Fruit fly (Drosophila melanogaster) whole organism, embryonic: ENCODE data around the gene eIF4A.

Experiments used
- B-H2 ChIP-seq: fragments of 200-800 bp; sonication (Bioruptor generic); optimal IDR thresholded peaks from 2 replicates; lab custom pipeline; 2018; ENCODE audit warnings: missing biosample characterization, mild to moderate bottlenecking, missing genetic modification characterization
- Bteb2 ChIP-seq: fragments of 200-800 bp; sonication (Bioruptor generic); optimal IDR thresholded peaks from 2 replicates; lab custom pipeline; 2016; ENCODE audit warnings: missing biosample characterization, missing genetic modification characterization
- CG14441 ChIP-seq: fragments of 200-800 bp; sonication (Bioruptor generic); IDR thresholded peaks from 2 replicates; pipeline ENCODE4 v1.3.6; 2022; ENCODE audit warnings: missing biosample characterization, missing genetic modification characterization
- CG1647 ChIP-seq: fragments of 200-800 bp; sonication (Bioruptor generic); optimal IDR thresholded peaks from 3 replicates; lab custom pipeline; 2016; ENCODE audit warnings: missing biosample characterization, missing genetic modification characterization
- CG17612 ChIP-seq: fragments of 200-800 bp; sonication (Bioruptor generic); IDR thresholded peaks from 2 replicates; pipeline ENCODE4 v1.3.6; 2022; ENCODE audit warnings: missing biosample characterization, missing genetic modification characterization
- CG17912 ChIP-seq: fragments of 200-800 bp; sonication (Bioruptor generic); optimal IDR thresholded peaks from 2 replicates; lab custom pipeline; 2018; ENCODE audit warnings: missing biosample characterization, mild to moderate bottlenecking, missing genetic modification characterization
- CG18476 ChIP-seq: fragments of 200-800 bp; sonication (Bioruptor generic); optimal IDR thresholded peaks from 2 replicates; lab custom pipeline; 2016; ENCODE audit warnings: missing biosample characterization, mild to moderate bottlenecking, missing genetic modification characterization
- CG30020 ChIP-seq: fragments of 200-800 bp; optimal IDR thresholded peaks from 2 replicates; lab custom pipeline; 2019; ENCODE audit warnings: missing biosample characterization, mild to moderate bottlenecking, missing genetic modification characterization, moderate library complexity
- CG4328 ChIP-seq: fragments of 200-800 bp; sonication (Bioruptor generic); optimal IDR thresholded peaks from 3 replicates; lab custom pipeline; 2017; ENCODE audit warnings: missing biosample characterization, missing genetic modification reagents, missing genetic modification characterization
- CG4820 ChIP-seq: fragments of 200-800 bp; sonication (Bioruptor generic); optimal IDR thresholded peaks from 3 replicates; lab custom pipeline; 2016; ENCODE audit warnings: missing biosample characterization, missing genetic modification characterization
- CG6689 ChIP-seq: fragments of 200-800 bp; sonication (Bioruptor generic); IDR thresholded peaks from 2 replicates; pipeline ENCODE4 v1.3.6; 2022; ENCODE audit warnings: missing biosample characterization, missing genetic modification characterization
- CG7745 ChIP-seq: fragments of 200-800 bp; sonication (Bioruptor generic); optimal IDR thresholded peaks from 2 replicates; lab custom pipeline; 2018; ENCODE audit warnings: missing biosample characterization, mild to moderate bottlenecking, missing genetic modification characterization, moderate library complexity
- Chrac-16 ChIP-seq: fragments of 200-800 bp; sonication (Bioruptor generic); optimal IDR thresholded peaks from 3 replicates; lab custom pipeline; 2016; ENCODE audit warnings: missing biosample characterization, missing genetic modification characterization
- CoRest ChIP-seq: fragments of 200-800 bp; sonication (Bioruptor generic); optimal IDR thresholded peaks from 3 replicates; lab custom pipeline; 2018; ENCODE audit warnings: missing biosample characterization, mild to moderate bottlenecking, missing genetic modification characterization, moderate library complexity
- D19B ChIP-seq: fragments of 200-800 bp; sonication (Bioruptor generic); optimal IDR thresholded peaks from 2 replicates; lab custom pipeline; 2017; ENCODE audit warnings: missing biosample characterization, mild to moderate bottlenecking, missing genetic modification characterization
- Dbx ChIP-seq: fragments of 200-800 bp; sonication (Bioruptor generic); IDR thresholded peaks from 3 replicates; pipeline ENCODE4 v1.3.6; 2022; ENCODE audit warnings: missing biosample characterization, missing genetic modification characterization
- Ets65A ChIP-seq: fragments of 200-800 bp; sonication (Bioruptor generic); peaks from one replicate; lab custom pipeline; 2016; ENCODE audit warnings: missing biosample characterization, missing genetic modification characterization
- H15 ChIP-seq: fragments of 200-800 bp; sonication (Bioruptor generic); IDR thresholded peaks from 3 replicates; pipeline ENCODE4 v1.3.6; 2022; ENCODE audit warnings: missing biosample characterization, missing genetic modification characterization
- Hey ChIP-seq: fragments of 200-800 bp; sonication (Bioruptor generic); optimal IDR thresholded peaks from 3 replicates; lab custom pipeline; 2018; ENCODE audit warnings: missing biosample characterization, mild to moderate bottlenecking, missing genetic modification characterization
- Hmr ChIP-seq: fragments of 200-800 bp; sonication (Bioruptor generic); optimal IDR thresholded peaks from 3 replicates; lab custom pipeline; 2017; ENCODE audit warnings: mild to moderate bottlenecking, missing biosample characterization, missing genetic modification reagents, missing genetic modification characterization
- MESR4 ChIP-seq: fragments of 200-800 bp; sonication (Bioruptor generic); optimal IDR thresholded peaks from 2 replicates; lab custom pipeline; 2018; ENCODE audit warnings: missing biosample characterization, mild to moderate bottlenecking, missing genetic modification characterization, moderate library complexity
- Med ChIP-seq: fragments of 200-800 bp; sonication (Bioruptor generic); peaks from one replicate; lab custom pipeline; 2016; ENCODE audit warnings: missing biosample characterization, missing genetic modification characterization, mild to moderate bottlenecking, inconsistent platforms, moderate library complexity
- Nf-YC ChIP-seq: fragments of 200-800 bp; optimal IDR thresholded peaks from 3 replicates; lab custom pipeline; 2019; ENCODE audit warnings: missing biosample characterization, mild to moderate bottlenecking, missing genetic modification characterization, moderate library complexity
- Opbp ChIP-seq: fragments of 200-800 bp; sonication (Bioruptor generic); IDR thresholded peaks from 3 replicates; pipeline ENCODE4 v1.3.6; 2022; ENCODE audit warnings: missing biosample characterization, missing genetic modification characterization; ENCODE audit not compliant: partially characterized antibody
- Stat92E ChIP-seq, 3 experiments: fragments of >200 bp in 2 of 3; fragments of 200-800 bp in 1 of 3; sonication (Bioruptor generic) in 1 of 3; optimal IDR thresholded peaks; 2 replicates each; lab custom pipeline; 2017 to 2019; ENCODE audit warnings: missing biosample characterization in 3 of 3, missing genetic modification characterization in 3 of 3, mild to moderate bottlenecking in 1 of 3, moderate library complexity in 1 of 3
- Tbp ChIP-seq: fragments of >200 bp; optimal IDR thresholded peaks from 2 replicates; lab custom pipeline; 2018; ENCODE audit warnings: missing biosample characterization, missing genetic modification characterization
- Xbp1 ChIP-seq: fragments of 200-800 bp; sonication (Bioruptor generic); optimal IDR thresholded peaks from 3 replicates; lab custom pipeline; 2016; ENCODE audit warnings: missing biosample characterization, mild to moderate bottlenecking, missing genetic modification characterization
- ato ChIP-seq: fragments of 200-800 bp; sonication (Bioruptor generic); IDR thresholded peaks from 2 replicates; pipeline ENCODE4 v1.3.6; 2022; ENCODE audit warnings: missing biosample characterization, missing genetic modification characterization; ENCODE audit not compliant: partially characterized antibody
- bab2 ChIP-seq: fragments of 200-800 bp; sonication (Bioruptor generic); optimal IDR thresholded peaks from 2 replicates; lab custom pipeline; 2016; ENCODE audit warnings: missing biosample characterization, missing genetic modification characterization
- fd64A ChIP-seq: fragments of 200-800 bp; sonication (Bioruptor generic); optimal IDR thresholded peaks from 3 replicates; lab custom pipeline; 2018; ENCODE audit warnings: missing biosample characterization, mild to moderate bottlenecking, missing genetic modification characterization
- fd96Cb ChIP-seq: fragments of 200-800 bp; sonication (Bioruptor generic); optimal IDR thresholded peaks from 2 replicates; lab custom pipeline; 2018; ENCODE audit warnings: missing biosample characterization, mild to moderate bottlenecking, missing genetic modification characterization, moderate library complexity
- fu2 ChIP-seq: fragments of 200-800 bp; sonication (Bioruptor generic); optimal IDR thresholded peaks from 2 replicates; lab custom pipeline; 2016; ENCODE audit warnings: missing biosample characterization, missing genetic modification characterization
- gce ChIP-seq: fragments of 200-800 bp; sonication (Bioruptor generic); IDR thresholded peaks from 3 replicates; pipeline ENCODE4 v1.3.6; 2022; ENCODE audit warnings: missing biosample characterization, missing genetic modification characterization
- gcm ChIP-seq: fragments of 200-800 bp; sonication (Bioruptor generic); optimal IDR thresholded peaks from 2 replicates; lab custom pipeline; 2019; ENCODE audit warnings: missing biosample characterization, mild to moderate bottlenecking, missing genetic modification characterization, moderate library complexity
- gcm2 ChIP-seq: fragments of 200-800 bp; sonication (Bioruptor generic); optimal IDR thresholded peaks from 2 replicates; lab custom pipeline; 2016; ENCODE audit warnings: missing biosample characterization, missing genetic modification characterization
- grau ChIP-seq: fragments of 200-800 bp; optimal IDR thresholded peaks from 3 replicates; lab custom pipeline; 2019; ENCODE audit warnings: missing biosample characterization, mild to moderate bottlenecking, missing genetic modification characterization, moderate library complexity
- gro ChIP-seq: fragments of 200-800 bp; sonication (Bioruptor generic); optimal IDR thresholded peaks from 2 replicates; lab custom pipeline; 2016; ENCODE audit warnings: missing biosample characterization, missing genetic modification characterization
- h ChIP-seq: fragments of >200 bp; optimal IDR thresholded peaks from 2 replicates; lab custom pipeline; 2017
- kay ChIP-seq: fragments of 200-800 bp; sonication (Bioruptor generic); optimal IDR thresholded peaks from 2 replicates; lab custom pipeline; 2016; ENCODE audit warnings: missing biosample characterization, missing genetic modification characterization
- nmo ChIP-seq: fragments of 200-800 bp; sonication (Bioruptor generic); optimal IDR thresholded peaks from 2 replicates; lab custom pipeline; 2018; ENCODE audit warnings: missing biosample characterization, mild to moderate bottlenecking, missing genetic modification characterization, moderate library complexity
- pfk ChIP-seq: fragments of 200-800 bp; sonication (Bioruptor generic); optimal IDR thresholded peaks from 2 replicates; lab custom pipeline; 2018; ENCODE audit warnings: missing biosample characterization, mild to moderate bottlenecking, missing genetic modification characterization, moderate library complexity
- pho ChIP-seq: fragments of 200-800 bp; sonication (Bioruptor generic); optimal IDR thresholded peaks from 2 replicates; lab custom pipeline; 2016; ENCODE audit warnings: missing biosample characterization, missing genetic modification characterization
- slbo ChIP-seq: fragments of 200-800 bp; sonication (Bioruptor generic); IDR thresholded peaks from 2 replicates; pipeline ENCODE4 v1.3.6; 2022; ENCODE audit warnings: missing biosample characterization, missing genetic modification characterization
- trem ChIP-seq: fragments of 200-800 bp; optimal IDR thresholded peaks from 3 replicates; lab custom pipeline; 2019; ENCODE audit warnings: missing biosample characterization, mild to moderate bottlenecking, missing genetic modification characterization, moderate library complexity
- tx ChIP-seq: fragments of 200-800 bp; sonication (Bioruptor generic); optimal IDR thresholded peaks from 2 replicates; lab custom pipeline; 2016; ENCODE audit warnings: missing biosample characterization, missing genetic modification characterization
- unc-4 ChIP-seq: fragments of 200-800 bp; sonication (Bioruptor generic); IDR thresholded peaks from 2 replicates; pipeline ENCODE4 v1.3.6; 2022; ENCODE audit warnings: missing biosample characterization, missing genetic modification characterization; ENCODE audit not compliant: partially characterized antibody
- vnd ChIP-seq: fragments of 200-800 bp; sonication (Bioruptor generic); IDR thresholded peaks from 3 replicates; pipeline ENCODE4 v1.3.6; 2022; ENCODE audit warnings: missing biosample characterization, missing genetic modification characterization; ENCODE audit not compliant: partially characterized antibody
- wek ChIP-seq: fragments of 200-800 bp; sonication (Bioruptor generic); optimal IDR thresholded peaks from 3 replicates; lab custom pipeline; 2018; ENCODE audit warnings: missing biosample characterization, mild to moderate bottlenecking, missing genetic modification characterization, moderate library complexity
- wor ChIP-seq: fragments of 200-800 bp; sonication (Bioruptor generic); IDR thresholded peaks from 2 replicates; pipeline ENCODE4 v1.3.6; 2022; ENCODE audit warnings: missing biosample characterization, missing genetic modification characterization
- zfh1 ChIP-seq: fragments of 200-800 bp; sonication (Bioruptor generic); IDR thresholded peaks from 3 replicates; pipeline ENCODE4 v1.3.6; 2022; ENCODE audit warnings: missing biosample characterization, missing genetic modification characterization
- zfh2 ChIP-seq: fragments of 200-800 bp; sonication (Bioruptor generic); optimal IDR thresholded peaks from 2 replicates; lab custom pipeline; 2016; ENCODE audit warnings: missing biosample characterization, missing genetic modification characterization

eIF4A gene

DNA sequence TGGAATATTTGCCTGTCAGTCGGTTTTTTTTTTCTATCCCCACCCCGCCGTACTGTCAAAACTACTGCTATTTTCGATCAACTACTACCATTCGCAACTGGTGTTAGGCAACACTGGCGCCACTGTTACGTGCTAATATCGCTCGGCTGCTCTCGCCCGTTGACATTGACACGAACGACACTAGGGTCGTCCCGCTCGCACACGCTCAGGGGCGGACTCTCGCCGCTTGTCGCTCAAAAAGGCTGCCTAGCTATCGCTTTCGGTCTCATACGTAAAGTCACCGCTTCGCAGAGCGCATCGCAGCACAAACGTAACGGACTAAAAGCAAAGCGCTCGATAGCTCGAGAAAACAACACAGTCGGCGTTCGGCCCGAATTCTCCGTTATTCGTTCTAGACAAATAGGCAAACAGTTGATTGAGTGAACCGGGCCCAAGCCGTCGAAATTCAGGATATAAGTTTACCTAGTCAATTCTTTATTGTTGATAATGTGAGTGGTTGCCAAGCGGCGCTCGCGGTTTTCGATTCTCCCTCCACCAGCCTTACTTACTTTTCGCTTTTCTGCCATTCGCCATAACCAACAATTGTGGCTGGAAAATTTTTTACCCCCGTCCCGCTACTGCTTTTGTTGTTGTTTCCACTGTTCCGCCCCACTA lies 897 bp downstream of the eIF4A start:
- TF ChIP-seq Hmr (GFP tag; lab: Kevin White, UChicago), result peak; percentile 53
- peak; percentile 89 for TF ChIP-seq Nf-YC (tag; lab: Kevin White, UChicago)
- no peak for TF ChIP-seq Bteb2 (GFP tag; lab: Kevin White, UChicago)
- TF ChIP-seq slbo (GFP tag; lab: Robert Waterston, UW), result no peak
- no peak for TF ChIP-seq CG4820
- TF ChIP-seq CG18476 (GFP tag; lab: Kevin White, UChicago), result no peak
- peak; percentile 2 for TF ChIP-seq kay
- TF ChIP-seq CoRest, result peak; percentile 45
- no peak for TF ChIP-seq Tbp (GFP tag; lab: Kevin White, UChicago)
- peak; percentile 54 for TF ChIP-seq B-H2 (GFP tag; lab: Kevin White, UChicago)
- peak; percentile 26 for TF ChIP-seq fu2 (GFP tag; lab: Kevin White, UChicago)
- TF ChIP-seq gce (GFP tag; lab: Robert Waterston, UW), result no peak
- TF ChIP-seq wek (GFP tag; lab: Kevin White, UChicago), result peak; percentile 24
- TF ChIP-seq bab2 (GFP tag; lab: Kevin White, UChicago), result peak; percentile 51
- TF ChIP-seq tx (GFP tag; lab: Kevin White, UChicago), result peak; percentile 4
- no peak for TF ChIP-seq CG17612 (GFP tag; lab: Robert Waterston, UW)
- TF ChIP-seq Ets65A (GFP tag; lab: Kevin White, UChicago), result no peak
- no peak for TF ChIP-seq H15 (GFP tag; lab: Robert Waterston, UW)
- TF ChIP-seq gcm2, result no peak
- TF ChIP-seq ato (GFP tag; lab: Robert Waterston, UW), result no peak
- TF ChIP-seq zfh2 (GFP tag; lab: Kevin White, UChicago), result peak; percentile 24
- no peak for TF ChIP-seq Stat92E (GFP tag; optimal IDR thresholded peaks at IDR 0.05; lab: Kevin White, UChicago)
- TF ChIP-seq CG4328 (GFP tag; lab: Kevin White, UChicago), result peak; percentile 60
- TF ChIP-seq CG14441 (GFP tag; lab: Robert Waterston, UW), result no peak
- peak; percentile 1 for TF ChIP-seq MESR4 (GFP tag; lab: Kevin White, UChicago)
- TF ChIP-seq CG6689 (GFP tag; lab: Robert Waterston, UW), result no peak
- TF ChIP-seq zfh1 (GFP tag; lab: Robert Waterston, UW), result no peak
- peak; percentile 38 for TF ChIP-seq nmo
- no peak for TF ChIP-seq h
- no peak for TF ChIP-seq Opbp (GFP tag; lab: Robert Waterston, UW)
- TF ChIP-seq fd64A (GFP tag; lab: Kevin White, UChicago), result peak; percentile 4
- TF ChIP-seq grau (tag; lab: Kevin White, UChicago), result peak; percentile 42
- TF ChIP-seq Med (GFP tag; lab: Kevin White, UChicago), result peak; percentile 92
- TF ChIP-seq CG1647 (GFP tag; lab: Kevin White, UChicago), result no peak
- TF ChIP-seq fd96Cb, result no peak
- TF ChIP-seq CG17912 (GFP tag; lab: Kevin White, UChicago), result peak; percentile 15
- peak; percentile 15 for TF ChIP-seq Hey (tag; lab: Kevin White, UChicago)
- TF ChIP-seq trem (tag; lab: Kevin White, UChicago), result peak; percentile 27
- no peak for TF ChIP-seq vnd (GFP tag; lab: Robert Waterston, UW)
- TF ChIP-seq pfk (GFP tag; lab: Kevin White, UChicago), result peak; percentile 34
- no peak for TF ChIP-seq Dbx (GFP tag; lab: Robert Waterston, UW)
- TF ChIP-seq gro, result peak; percentile 12
- TF ChIP-seq D19B (GFP tag; lab: Kevin White, UChicago), result no peak
- TF ChIP-seq CG7745, result no peak
- no peak for TF ChIP-seq gcm (GFP tag; lab: Kevin White, UChicago)
- TF ChIP-seq Xbp1 (GFP tag; lab: Kevin White, UChicago), result peak; percentile 26
- TF ChIP-seq CG30020 (tag; lab: Kevin White, UChicago), result no peak
- no peak for TF ChIP-seq unc-4
- no peak for TF ChIP-seq Chrac-16 (GFP tag; lab: Kevin White, UChicago)
- TF ChIP-seq wor, result no peak
- peak; percentile 38 for TF ChIP-seq pho (GFP tag; lab: Kevin White, UChicago)
